Worm (Caenorhabditis elegans): Measurements from ENCODE around the gene Y38H6C.24.
"Not testable (repeated sequence)": the region's sequence is repeated elsewhere in the genome, so short reads cannot be mapped to it uniquely, and the experiment has no call there.

The Y38H6C.24 gene

DNA sequence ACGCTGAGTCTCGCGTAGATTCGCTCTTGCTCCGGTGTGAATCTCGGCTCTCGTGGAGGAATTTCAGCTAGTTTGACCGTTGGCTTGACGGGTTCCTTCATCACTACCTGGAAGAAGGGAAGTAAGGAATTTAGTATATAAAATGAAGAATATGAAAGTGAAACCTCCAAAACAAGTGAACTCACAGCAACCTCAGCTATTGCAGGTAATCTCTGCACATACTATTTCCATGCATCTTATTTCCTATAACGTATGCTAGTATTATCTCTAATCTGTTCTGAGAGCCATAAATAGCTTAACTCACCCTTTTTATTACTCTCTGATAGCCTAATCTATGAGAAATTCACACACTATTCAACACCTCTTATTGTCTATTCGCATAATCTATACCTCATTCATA is 21.2 kb upstream of the Y38H6C.24 start, which contains the start of gene Y38H6C.4:
TSS of gene Y38H6C.4 (minus strand) at position 101 of the 400 bp plus-strand sequence.
- TF ChIP-seq eyg-1 (tag; optimal IDR thresholded peaks at IDR 0.05): no peak
- TF ChIP-seq dmd-4 (tag; optimal IDR thresholded peaks at IDR 0.05; ENCODE audit: borderline replicate concordance): no peak
- no peak for TF ChIP-seq rnt-1 (tag; optimal IDR thresholded peaks at IDR 0.05)
- TF ChIP-seq hlh-13 (GFP tag; optimal IDR thresholded peaks at IDR 0.05): no peak
- no peak for TF ChIP-seq hlh-30 (tag; optimal IDR thresholded peaks at IDR 0.05; ENCODE audit: insufficient read depth)
- TF ChIP-seq tbx-2 (tag; optimal IDR thresholded peaks at IDR 0.05): no peak

DNA sequence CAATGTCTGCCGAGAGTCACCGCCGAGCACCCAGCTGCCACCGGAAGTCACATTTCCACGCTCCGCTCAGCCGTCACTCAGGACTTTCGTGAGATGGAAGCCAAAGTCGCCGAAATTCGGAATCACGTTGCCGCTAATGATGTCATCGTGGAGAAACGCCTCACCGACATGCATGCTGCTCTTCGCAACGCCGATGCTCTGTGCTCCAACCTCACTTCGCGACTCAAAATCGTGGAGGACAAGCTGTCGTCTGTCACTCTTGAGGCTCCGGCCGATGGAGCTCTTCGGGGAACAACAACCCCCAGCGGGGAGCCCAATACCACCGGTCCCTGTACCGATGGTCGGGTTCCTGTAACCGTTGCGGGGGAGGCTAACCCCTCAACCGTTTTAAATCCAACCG is 19.7 kb upstream of the Y38H6C.24 start:
- TF ChIP-seq eyg-1 (tag; optimal IDR thresholded peaks at IDR 0.05): no peak
- no peak for TF ChIP-seq ceh-19 (GFP tag; optimal IDR thresholded peaks at IDR 0.05)
- TF ChIP-seq ref-2 (tag; optimal IDR thresholded peaks at IDR 0.05): no peak
- no peak for TF ChIP-seq nfya-1 (tag; optimal IDR thresholded peaks at IDR 0.05)
- no peak for TF ChIP-seq unc-42 (tag; optimal IDR thresholded peaks at IDR 0.05)
- TF ChIP-seq hlh-8 (tag; optimal IDR thresholded peaks at IDR 0.05): no peak
- TF ChIP-seq mec-3 (tag; optimal IDR thresholded peaks at IDR 0.05; ENCODE audit: borderline replicate concordance): no peak
- TF ChIP-seq ceh-24 (tag; optimal IDR thresholded peaks at IDR 0.05): no peak
- TF ChIP-seq che-1 (tag; optimal IDR thresholded peaks at IDR 0.05): no peak
- no peak for TF ChIP-seq pros-1 (tag; optimal IDR thresholded peaks at IDR 0.05)

DNA sequence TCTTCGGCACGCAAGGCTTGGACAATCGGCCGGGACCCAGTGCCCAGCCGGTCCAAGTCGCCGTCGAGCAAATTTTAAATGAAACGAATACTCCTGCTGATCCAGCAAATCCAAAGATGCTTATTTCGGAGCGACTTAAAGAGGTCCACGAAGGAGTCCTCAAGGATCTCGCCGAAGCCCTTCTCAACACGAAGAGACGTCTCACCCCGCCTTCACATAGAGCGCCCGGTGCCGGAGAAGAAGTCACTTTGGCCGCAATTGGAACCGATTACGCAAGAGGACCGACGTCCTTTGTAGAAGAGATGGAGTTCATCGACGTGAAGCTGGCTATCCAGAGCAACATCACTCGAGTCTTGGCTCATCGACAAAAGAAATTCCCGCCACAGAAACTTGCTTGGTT is 16.8 kb upstream of the Y38H6C.24 start:
- TF ChIP-seq ceh-2 (tag; optimal IDR thresholded peaks at IDR 0.05): no peak
- no peak for TF ChIP-seq sdc-2 (tag; optimal IDR thresholded peaks at IDR 0.05)
- no peak for TF ChIP-seq fkh-6 (tag; optimal IDR thresholded peaks at IDR 0.05)
- TF ChIP-seq zip-5 (tag; optimal IDR thresholded peaks at IDR 0.05): no peak
- no peak for TF ChIP-seq elt-2 (tag; optimal IDR thresholded peaks at IDR 0.05)
- no peak for TF ChIP-seq unc-86 (tag; optimal IDR thresholded peaks at IDR 0.05)
- no peak for TF ChIP-seq pha-2 (tag; optimal IDR thresholded peaks at IDR 0.05)
- no peak for TF ChIP-seq pqm-1 (tag; optimal IDR thresholded peaks at IDR 0.05)
- TF ChIP-seq ceh-9 (tag; optimal IDR thresholded peaks at IDR 0.05): no peak
- no peak for TF ChIP-seq ets-4 (tag; optimal IDR thresholded peaks at IDR 0.05)
- TF ChIP-seq nfya-1 (tag; optimal IDR thresholded peaks at IDR 0.05): no peak
- TF ChIP-seq pax-1 (tag; optimal IDR thresholded peaks at IDR 0.05): no peak

DNA sequence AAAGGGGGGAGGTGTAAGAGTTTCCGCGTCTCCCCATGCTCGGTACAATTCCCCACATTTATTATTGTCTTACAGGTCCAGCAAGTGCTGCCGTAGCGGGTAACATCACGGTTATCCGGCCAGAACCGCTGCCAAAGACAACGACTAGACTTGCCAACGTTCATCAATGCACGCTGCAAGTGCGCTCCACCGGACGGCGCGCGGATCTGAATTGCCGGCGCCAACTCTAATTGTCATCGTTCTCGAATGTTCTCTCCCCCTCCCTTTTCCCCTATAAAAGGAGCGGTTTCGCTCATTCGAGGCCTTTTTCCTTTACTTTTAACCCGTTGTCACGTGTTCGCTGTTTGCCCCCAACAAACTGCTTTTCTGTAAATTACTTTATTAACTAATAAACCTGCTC is 12.6 kb upstream of the Y38H6C.24 start, which contains the start of gene Y38H6C.8:
TSS of gene Y38H6C.8 (plus strand) at position 301 of the 400 bp plus-strand sequence.
- not testable (repeated sequence) for TF ChIP-seq ttx-3, nhr-232, eyg-1 (tag; optimal IDR thresholded peaks at IDR 0.05)

DNA sequence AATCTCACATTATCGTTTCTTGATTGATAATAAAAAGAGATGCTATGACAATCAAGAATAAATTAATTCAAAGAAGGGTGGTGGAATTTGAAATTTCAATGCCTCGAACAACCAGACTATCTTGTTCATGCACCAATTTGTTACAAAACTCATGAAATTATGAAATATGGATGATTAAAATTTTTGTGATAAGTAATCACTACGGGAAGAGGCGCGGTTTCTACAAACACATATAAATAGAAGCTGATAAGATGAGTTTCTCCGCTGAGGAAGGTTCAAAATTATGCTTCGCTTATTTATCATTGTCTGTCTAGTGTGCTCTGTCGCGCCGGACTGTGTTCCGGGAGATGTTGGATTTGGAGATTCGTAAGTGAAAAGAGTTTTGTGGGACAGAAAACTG is 11.8 kb upstream of the Y38H6C.24 start:
- TF ChIP-seq tbx-2 (tag; optimal IDR thresholded peaks at IDR 0.05) (no peak), ceh-22 (tag; optimal IDR thresholded peaks at IDR 0.05) (no peak), T23F11.4 (GFP tag; optimal IDR thresholded peaks at IDR 0.05) (no peak), ceh-6 (GFP tag; optimal IDR thresholded peaks at IDR 0.05) (no peak), nhr-232 (tag; optimal IDR thresholded peaks at IDR 0.05) (no peak)

DNA sequence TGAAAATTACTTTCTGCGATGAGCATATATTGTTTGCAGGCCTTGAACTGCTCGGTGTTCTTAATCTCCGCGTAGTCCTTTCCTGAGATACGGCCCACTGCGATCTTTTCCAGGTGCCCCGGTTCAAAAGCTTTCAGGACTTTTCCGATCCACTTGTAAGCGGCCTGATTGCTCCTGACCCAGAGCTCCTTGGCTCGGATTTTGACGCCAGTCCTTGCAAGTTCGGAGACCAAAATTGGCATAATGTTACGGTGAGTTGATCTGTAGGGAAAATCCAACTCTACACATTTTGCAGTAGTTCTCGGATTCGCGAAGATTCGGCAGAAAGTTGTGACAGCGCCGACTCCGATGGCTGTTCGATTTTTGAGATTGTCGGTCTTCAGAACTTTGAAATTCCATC is 9.2 kb upstream of the Y38H6C.24 start:
- no peak for TF ChIP-seq ceh-30 (tag; optimal IDR thresholded peaks at IDR 0.05)
- TF ChIP-seq pax-1 (tag; optimal IDR thresholded peaks at IDR 0.05): no peak
- no peak for TF ChIP-seq syd-9 (tag; optimal IDR thresholded peaks at IDR 0.05)
- no peak for TF ChIP-seq ceh-19 (GFP tag; optimal IDR thresholded peaks at IDR 0.05)
- TF ChIP-seq K09A11.1 (tag; optimal IDR thresholded peaks at IDR 0.05; ENCODE audit: insufficient read depth): no peak
